Fruit fly (Drosophila melanogaster) whole organism, adult: ENCODE data around the gene PolA2.

ENCODE experiments used
- CG11617 ChIP-seq: fragments of 200-800 bp; sonication (Bioruptor generic); optimal IDR thresholded peaks from 2 replicates; lab custom pipeline; 2017; ENCODE audit warnings: mild to moderate bottlenecking, missing biosample characterization, missing genetic modification reagents, missing genetic modification characterization
- CG12768 ChIP-seq: fragments of 200-800 bp; sonication (Bioruptor generic); optimal IDR thresholded peaks from 2 replicates; lab custom pipeline; 2017; ENCODE audit warnings: missing biosample characterization, missing genetic modification characterization, mild to moderate bottlenecking, moderate library complexity, missing genetic modification reagents
- CG14711 ChIP-seq: fragments of 200-800 bp; sonication (Bioruptor generic); optimal IDR thresholded peaks from 2 replicates; lab custom pipeline; 2018; ENCODE audit warnings: missing biosample characterization, mild to moderate bottlenecking, missing genetic modification characterization, moderate library complexity
- CG1620 ChIP-seq: fragments of 200-800 bp; sonication (Bioruptor generic); optimal IDR thresholded peaks from 2 replicates; lab custom pipeline; 2016; ENCODE audit warnings: missing biosample characterization, missing genetic modification characterization
- CG33017 ChIP-seq: fragments of 200-800 bp; sonication (Bioruptor generic); optimal IDR thresholded peaks from 2 replicates; lab custom pipeline; 2018; ENCODE audit warnings: missing biosample characterization, mild to moderate bottlenecking, missing genetic modification characterization, moderate library complexity
- CG5204 ChIP-seq: fragments of 200-800 bp; sonication (Bioruptor generic); optimal IDR thresholded peaks from 2 replicates; lab custom pipeline; 2016; ENCODE audit warnings: missing biosample characterization, missing genetic modification characterization
- CG7045 ChIP-seq: fragments of 200-800 bp; sonication (Bioruptor generic); optimal IDR thresholded peaks from 2 replicates; lab custom pipeline; 2017; ENCODE audit warnings: missing biosample characterization, mild to moderate bottlenecking, missing genetic modification characterization
- CG7101 ChIP-seq: fragments of 200-800 bp; sonication (Bioruptor generic); optimal IDR thresholded peaks from 2 replicates; lab custom pipeline; 2018; ENCODE audit warnings: missing biosample characterization, mild to moderate bottlenecking, missing genetic modification characterization, moderate library complexity
- Clk ChIP-seq: fragments of 200-800 bp; sonication (Bioruptor generic); optimal IDR thresholded peaks from 2 replicates; lab custom pipeline; 2017; ENCODE audit warnings: missing biosample characterization, missing genetic modification characterization
- Crg-1 ChIP-seq: fragments of 200-800 bp; sonication (Bioruptor generic); optimal IDR thresholded peaks from 2 replicates; lab custom pipeline; 2016; ENCODE audit warnings: missing biosample characterization, missing genetic modification characterization
- Hr96 ChIP-seq: fragments of 200-800 bp; sonication (Bioruptor generic); optimal IDR thresholded peaks from 2 replicates; lab custom pipeline; 2016; ENCODE audit warnings: missing biosample characterization, missing genetic modification characterization
- Mnt ChIP-seq: fragments of 200-800 bp; sonication (Bioruptor generic); optimal IDR thresholded peaks from 2 replicates; lab custom pipeline; 2016; ENCODE audit warnings: missing biosample characterization, mild to moderate bottlenecking, missing genetic modification characterization
- bab1 ChIP-seq: fragments of 200-800 bp; sonication (Bioruptor generic); optimal IDR thresholded peaks from 3 replicates; lab custom pipeline; 2019; ENCODE audit warnings: missing biosample characterization, mild to moderate bottlenecking, missing genetic modification characterization, moderate library complexity
- cic ChIP-seq: fragments of 200-800 bp; sonication (Bioruptor generic); optimal IDR thresholded peaks from 2 replicates; lab custom pipeline; 2017; ENCODE audit warnings: missing biosample characterization, mild to moderate bottlenecking, missing genetic modification characterization, moderate library complexity
- cnc ChIP-seq, 2 experiments: fragments of >200 bp; optimal IDR thresholded peaks; 2 replicates each; lab custom pipeline; 2017
- kay ChIP-seq: fragments of 200-800 bp; sonication (Bioruptor generic); peaks from one replicate; lab custom pipeline; 2016; ENCODE audit warnings: missing biosample characterization, missing genetic modification characterization, borderline replicate concordance
- ovo ChIP-seq: fragments of 200-800 bp; sonication (Bioruptor generic); optimal IDR thresholded peaks from 2 replicates; lab custom pipeline; 2016; ENCODE audit warnings: missing biosample characterization, missing genetic modification characterization
- pad ChIP-seq: fragments of 200-800 bp; sonication (Bioruptor generic); optimal IDR thresholded peaks from 3 replicates; lab custom pipeline; 2017; ENCODE audit warnings: missing biosample characterization, missing genetic modification characterization, mild to moderate bottlenecking, moderate library complexity, missing genetic modification reagents
- tj ChIP-seq: fragments of 200-800 bp; sonication (Bioruptor generic); optimal IDR thresholded peaks from 3 replicates; lab custom pipeline; 2017; ENCODE audit warnings: missing biosample characterization, mild to moderate bottlenecking, missing genetic modification characterization, moderate library complexity
- toe ChIP-seq: fragments of 200-800 bp; sonication (Bioruptor generic); optimal IDR thresholded peaks from 2 replicates; lab custom pipeline; 2016; ENCODE audit warnings: missing biosample characterization, missing genetic modification characterization

Gene PolA2

dm6 chr3R:27272233-27272632 is 33.3 kb downstream of the PolA2 start:
- TF ChIP-seq CG33017 (tag; lab: Kevin White, UChicago) (no peak), Hr96 (GFP tag; lab: Kevin White, UChicago) (no peak), CG12768 (no peak), tj (GFP tag; lab: Kevin White, UChicago) (no peak), CG7045 (GFP tag; lab: Kevin White, UChicago) (no peak), CG5204 (GFP tag; lab: Kevin White, UChicago) (no peak), bab1 (GFP tag; lab: Kevin White, UChicago) (no peak), pad (GFP tag; lab: Kevin White, UChicago) (no peak), Crg-1 (GFP tag; lab: Kevin White, UChicago) (no peak)

dm6 chr3R:27273118-27274062 is 34.4 kb downstream of the PolA2 start, which contains the start of gene CG5934:
CG5934 (plus strand) TSS chr3R:27273705.
- TF ChIP-seq CG11617 (GFP tag; lab: Kevin White, UChicago) (peak; percentile 18), bab1 (GFP tag; lab: Kevin White, UChicago) (no peak), Hr96 (GFP tag; lab: Kevin White, UChicago) (peak; percentile 71), CG12768 (peak; percentile 71), CG7101 (tag; lab: Kevin White, UChicago) (peak; percentile 65), CG33017 (tag; lab: Kevin White, UChicago) (peak; percentile 21), Crg-1 (GFP tag; lab: Kevin White, UChicago) (peak; percentile 82), Mnt (peak; percentile 64), CG1620 (GFP tag; lab: Kevin White, UChicago) (peak; percentile 86), CG14711 (tag; lab: Kevin White, UChicago) (peak; percentile 80), CG7045 (GFP tag; lab: Kevin White, UChicago) (peak; percentile 30), toe (GFP tag; lab: Kevin White, UChicago) (peak; percentile 36), tj (GFP tag; lab: Kevin White, UChicago) (no peak), cnc (optimal IDR thresholded peaks at IDR 0.05; lab: Kevin White, UChicago) (no peak), pad (GFP tag; lab: Kevin White, UChicago) (peak; percentile 64), Clk (peak; percentile 1), cic (GFP tag; lab: Kevin White, UChicago) (peak; percentile 33), kay (GFP tag; lab: Kevin White, UChicago) (no peak), CG5204 (GFP tag; lab: Kevin White, UChicago) (no peak), ovo (no peak)

- TF ChIP-seq CG5204 (GFP tag; lab: Kevin White, UChicago) (no peak), toe (GFP tag; lab: Kevin White, UChicago) (peak; percentile 36), pad (GFP tag; lab: Kevin White, UChicago) (peak; percentile 64), kay (GFP tag; lab: Kevin White, UChicago) (no peak), Mnt (peak; percentile 40), ovo (peak; percentile 20), bab1 (GFP tag; lab: Kevin White, UChicago) (no peak), cic (GFP tag; lab: Kevin White, UChicago) (peak; percentile 78), Crg-1 (GFP tag; lab: Kevin White, UChicago) (no peak), CG7101 (tag; lab: Kevin White, UChicago) (peak; percentile 22), CG7045 (GFP tag; lab: Kevin White, UChicago) (peak; percentile 16), CG1620 (GFP tag; lab: Kevin White, UChicago) (no peak), Hr96 (GFP tag; lab: Kevin White, UChicago) (no peak), CG11617 (GFP tag; lab: Kevin White, UChicago) (peak; percentile 36), Clk (no peak), cnc (optimal IDR thresholded peaks at IDR 0.05; lab: Kevin White, UChicago) (no peak), tj (GFP tag; lab: Kevin White, UChicago) (peak; percentile 24), CG33017 (tag; lab: Kevin White, UChicago) (peak; percentile 12), CG14711 (tag; lab: Kevin White, UChicago) (peak; percentile 58), CG12768 (peak; percentile 72)
These were observed 35.8 kb downstream of the PolA2 start, which contains the start of gene CG5938 for dm6 chr3R:27274533-27275447. CG5938 (plus strand) TSS chr3R:27274794.

- TF ChIP-seq CG1620 (GFP tag; lab: Kevin White, UChicago) (no peak), kay (GFP tag; lab: Kevin White, UChicago) (no peak), CG14711 (tag; lab: Kevin White, UChicago) (no peak), CG7045 (GFP tag; lab: Kevin White, UChicago) (no peak), CG5204 (GFP tag; lab: Kevin White, UChicago) (no peak), ovo (no peak)
These were observed 40.5 kb downstream of the PolA2 start for dm6 chr3R:27279478-27279877.
